Worm (Caenorhabditis elegans): ENCODE measurements around the gene B0361.4.

ce11 chrIII:7287503-7287902 lies 28.7 kb downstream of the B0361.4 start, which contains the start of gene ykt-6:
- no peak for TF ChIP-seq mep-1 (tag; optimal IDR thresholded peaks at IDR 0.05)
- no peak for TF ChIP-seq ztf-7 (tag; optimal IDR thresholded peaks at IDR 0.05)
- no peak for TF ChIP-seq Y5F2A.4 (GFP tag; optimal IDR thresholded peaks at IDR 0.05)
- TF ChIP-seq lim-7 (GFP tag; IDR thresholded peaks at IDR 0.05) = no peak
- no peak for TF ChIP-seq aly-2 (tag; optimal IDR thresholded peaks at IDR 0.05)
- no peak for TF ChIP-seq unc-130 (GFP tag; optimal IDR thresholded peaks at IDR 0.05)
- TF ChIP-seq Y48G9A.11 (GFP tag; IDR thresholded peaks at IDR 0.05) = no peak
- no peak for TF ChIP-seq nhr-25 (tag; optimal IDR thresholded peaks at IDR 0.05; ENCODE audit: borderline replicate concordance, insufficient read depth)
- no peak for TF ChIP-seq lin-13 (GFP tag; optimal IDR thresholded peaks at IDR 0.05)
- TF ChIP-seq attf-4 (tag; optimal IDR thresholded peaks at IDR 0.05) = no peak
- TF ChIP-seq dmd-8 (GFP tag; IDR thresholded peaks at IDR 0.05) = no peak
- no peak for TF ChIP-seq lin-29 (GFP tag; IDR thresholded peaks at IDR 0.05)
- no peak for TF ChIP-seq R02D3.7 (tag; optimal IDR thresholded peaks at IDR 0.05)
